Worm (Caenorhabditis elegans) whole organism, L4 larva: ENCODE results near the gene M79.2.

Experiments used
- hlh-30 ChIP-seq: sonication (generic microtip); optimal IDR thresholded peaks from 2 replicates; lab custom pipeline; 2017; ENCODE audit warnings: antibody characterized with exemption, mild to moderate bottlenecking, missing genetic modification characterization, missing compliant biosample characterization; ENCODE audit not compliant: insufficient read depth
- rbr-2 ChIP-seq: sonication (generic microtip); optimal IDR thresholded peaks from 2 replicates; lab custom pipeline; 2016; ENCODE audit warnings: missing genotype, missing genetic modification characterization, missing compliant biosample characterization

- TF ChIP-seq hlh-30 (tag; lab: Kevin White, UChicago) (peak; percentile 44), rbr-2 (tag; lab: Kevin White, UChicago) (no peak)
Measured at ce11 chrX:10593756-10594376, 34.7 kb downstream of the M79.2 start.
